Fruit fly (Drosophila melanogaster) whole organism, embryonic: Measurements from ENCODE around the gene S6KL.

Source experiments
- CG14050 ChIP-seq: fragments of 200-800 bp; sonication (Bioruptor generic); IDR thresholded peaks from 3 replicates; pipeline ENCODE4 v1.3.6; 2022; ENCODE audit warnings: missing biosample characterization, missing genetic modification characterization
- CG14441 ChIP-seq: fragments of 200-800 bp; sonication (Bioruptor generic); IDR thresholded peaks from 2 replicates; pipeline ENCODE4 v1.3.6; 2022; ENCODE audit warnings: missing biosample characterization, missing genetic modification characterization
- CG6791 ChIP-seq: fragments of 200-800 bp; sonication (Bioruptor generic); IDR thresholded peaks from 3 replicates; pipeline ENCODE4 v1.3.6; 2022; ENCODE audit warnings: missing biosample characterization, missing genetic modification characterization; ENCODE audit not compliant: partially characterized antibody
- Doc2 ChIP-seq: fragments of 200-800 bp; sonication (Bioruptor generic); IDR thresholded peaks from 2 replicates; pipeline ENCODE4 v1.3.6; 2022; ENCODE audit warnings: missing biosample characterization, missing genetic modification characterization
- Stat92E ChIP-seq, 3 experiments: fragments of >200 bp in 2 of 3; fragments of 200-800 bp in 1 of 3; sonication (Bioruptor generic) in 1 of 3; optimal IDR thresholded peaks; 2 replicates each; lab custom pipeline; 2017 to 2019; ENCODE audit warnings: missing biosample characterization in 3 of 3, missing genetic modification characterization in 3 of 3, mild to moderate bottlenecking in 1 of 3, moderate library complexity in 1 of 3
- gro ChIP-seq: fragments of 200-800 bp; sonication (Bioruptor generic); optimal IDR thresholded peaks from 2 replicates; lab custom pipeline; 2016; ENCODE audit warnings: missing biosample characterization, missing genetic modification characterization
- psq ChIP-seq: fragments of 200-800 bp; sonication (Bioruptor generic); optimal IDR thresholded peaks from 2 replicates; lab custom pipeline; 2017; ENCODE audit warnings: missing biosample characterization, missing genetic modification characterization
- row ChIP-seq: fragments of 200-800 bp; sonication (Bioruptor generic); IDR thresholded peaks from 3 replicates; pipeline ENCODE4 v1.3.6; 2022; ENCODE audit warnings: missing biosample characterization, missing genetic modification characterization

- TF ChIP-seq Doc2 (GFP tag; lab: Robert Waterston, UW) (no peak), Stat92E (GFP tag; optimal IDR thresholded peaks at IDR 0.05; lab: Kevin White, UChicago) (no peak), psq (no peak), row (GFP tag; lab: Robert Waterston, UW) (peak; percentile 77), CG14050 (peak; percentile 70; the same call in 2 of the 3 replicates), CG6791 (GFP tag; lab: Robert Waterston, UW) (no peak), gro (GFP tag; lab: Kevin White, UChicago) (no peak), CG14441 (GFP tag; lab: Robert Waterston, UW) (0 out of 2 replicates have a peak, but pooled peaks have one; percentile 34)
These were observed 44.1 kb downstream of the S6KL start, which contains the start of gene Pvf1 for dm6 chrX:18832371-18832852.
